Worm (Caenorhabditis elegans): ENCODE results near the gene clec-229.
"Not testable (repeated sequence)": the region's sequence is repeated elsewhere in the genome, so short reads cannot be mapped to it uniquely, and the experiment has no call there.

Gene clec-229

ce11 chrV:15349044-15349443 lies 7.7 kb upstream of the clec-229 start, which contains the start of gene clec-230:
Gene clec-230, minus strand, starts transcription at chrV:15349144.
- TF ChIP-seq him-1 (tag; optimal IDR thresholded peaks at IDR 0.05), result no peak
- TF ChIP-seq W03F9.2 (tag; optimal IDR thresholded peaks at IDR 0.05), result no peak
- TF ChIP-seq dao-5 (tag; optimal IDR thresholded peaks at IDR 0.05), result no peak

DNA sequence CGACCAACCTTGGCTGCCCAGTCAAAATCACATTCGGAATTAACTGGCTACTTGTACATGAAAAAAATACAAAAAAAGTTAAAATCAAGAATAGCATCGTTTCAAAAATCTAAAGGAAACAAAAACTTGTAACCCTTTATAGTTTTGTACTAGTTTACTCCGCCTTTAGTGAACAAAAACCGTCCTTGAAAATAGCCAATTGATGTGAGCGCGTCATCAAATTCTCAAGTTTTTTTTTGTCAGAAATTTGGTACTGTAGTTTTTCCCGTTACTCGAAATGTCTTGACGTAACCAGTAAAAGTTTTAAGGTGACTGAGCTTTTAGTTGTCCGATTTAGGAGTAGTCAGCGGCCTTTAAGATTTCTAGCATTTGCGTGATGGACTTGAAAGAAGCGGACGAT lies 6.0 kb upstream of the clec-229 start, which contains the start of gene C29F3.3:
Gene C29F3.3, minus strand, starts transcription at position 101 of the 400 bp plus-strand sequence.
- TF ChIP-seq him-1 (tag; optimal IDR thresholded peaks at IDR 0.05) (no peak), W03F9.2 (tag; optimal IDR thresholded peaks at IDR 0.05) (no peak), dao-5 (tag; optimal IDR thresholded peaks at IDR 0.05) (no peak)

DNA sequence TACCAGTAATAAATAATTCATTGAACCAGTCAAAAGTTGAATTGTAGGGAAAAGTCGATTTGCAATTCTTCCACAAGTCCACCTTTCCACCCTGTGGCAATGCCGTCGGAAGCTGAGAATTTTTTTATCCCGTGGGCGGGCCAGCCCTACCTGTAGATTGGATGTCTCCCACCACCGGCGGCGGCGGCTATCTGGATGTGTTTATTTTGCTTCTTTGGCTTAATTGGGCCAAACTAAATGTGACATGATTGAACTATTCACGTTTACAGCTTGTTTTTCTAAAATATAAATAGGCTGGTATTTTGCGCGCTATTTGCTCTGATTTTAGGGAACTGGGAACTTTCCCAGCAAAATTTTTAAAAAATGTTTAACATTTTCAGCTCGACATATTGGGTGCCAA lies 3.2 kb upstream of the clec-229 start, which contains the start of gene wrt-8:
Gene wrt-8, minus strand, starts transcription at position 101 of the 400 bp plus-strand sequence.
- TF ChIP-seq him-1 (tag; optimal IDR thresholded peaks at IDR 0.05) (no peak), W03F9.2 (tag; optimal IDR thresholded peaks at IDR 0.05) (no peak)

ce11 chrV:15339363-15339762 lies 1.9 kb downstream of the clec-229 start, which contains the start of gene clec-228:
Gene clec-228, minus strand, starts transcription at chrV:15339463.
- TF ChIP-seq him-1 (tag; optimal IDR thresholded peaks at IDR 0.05), result no peak
- TF ChIP-seq W03F9.2 (tag; optimal IDR thresholded peaks at IDR 0.05), result no peak
- no peak for TF ChIP-seq dao-5 (tag; optimal IDR thresholded peaks at IDR 0.05)

- TF ChIP-seq him-1 (tag; optimal IDR thresholded peaks at IDR 0.05) (no peak), W03F9.2 (tag; optimal IDR thresholded peaks at IDR 0.05) (no peak), dao-5 (tag; optimal IDR thresholded peaks at IDR 0.05) (no peak)
Observed at ce11 chrV:15337405-15337804, 3.9 kb downstream of the clec-229 start, which contains the start of gene wrt-7. Gene wrt-7, minus strand, starts transcription at chrV:15337505.

DNA sequence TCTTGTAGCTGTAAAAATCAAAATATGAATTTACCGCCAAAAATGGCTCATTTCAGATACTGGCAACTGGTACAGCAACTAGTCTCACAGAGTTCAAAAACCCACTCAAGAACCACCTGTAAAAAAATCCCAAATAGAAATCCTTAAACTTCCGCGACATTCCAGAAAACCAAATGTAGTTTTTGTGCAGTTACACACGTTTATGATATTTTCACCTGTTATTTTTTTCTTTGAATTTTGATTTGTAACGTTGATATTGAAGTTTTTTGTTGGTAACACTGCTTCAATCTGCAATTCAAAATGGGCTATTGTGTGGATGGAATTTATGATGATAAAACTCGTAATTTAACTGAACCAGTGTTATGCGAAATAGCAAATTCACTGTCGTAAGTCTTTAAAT lies 8.5 kb downstream of the clec-229 start, which contains the start of gene srw-113:
Gene srw-113, plus strand, starts transcription at position 301 of the 400 bp plus-strand sequence.
- TF ChIP-seq W03F9.2 (tag; optimal IDR thresholded peaks at IDR 0.05), result no peak
- TF ChIP-seq dao-5 (tag; optimal IDR thresholded peaks at IDR 0.05), result no peak
- no peak for TF ChIP-seq him-1 (tag; optimal IDR thresholded peaks at IDR 0.05)

- TF ChIP-seq dao-5 (tag; optimal IDR thresholded peaks at IDR 0.05) (no peak), him-1 (tag; optimal IDR thresholded peaks at IDR 0.05) (no peak), W03F9.2 (tag; optimal IDR thresholded peaks at IDR 0.05) (no peak)
Observed at ce11 chrV:15330314-15330713, 11.0 kb downstream of the clec-229 start, which contains the start of gene srh-295. Gene srh-295, plus strand, starts transcription at chrV:15330614.

DNA sequence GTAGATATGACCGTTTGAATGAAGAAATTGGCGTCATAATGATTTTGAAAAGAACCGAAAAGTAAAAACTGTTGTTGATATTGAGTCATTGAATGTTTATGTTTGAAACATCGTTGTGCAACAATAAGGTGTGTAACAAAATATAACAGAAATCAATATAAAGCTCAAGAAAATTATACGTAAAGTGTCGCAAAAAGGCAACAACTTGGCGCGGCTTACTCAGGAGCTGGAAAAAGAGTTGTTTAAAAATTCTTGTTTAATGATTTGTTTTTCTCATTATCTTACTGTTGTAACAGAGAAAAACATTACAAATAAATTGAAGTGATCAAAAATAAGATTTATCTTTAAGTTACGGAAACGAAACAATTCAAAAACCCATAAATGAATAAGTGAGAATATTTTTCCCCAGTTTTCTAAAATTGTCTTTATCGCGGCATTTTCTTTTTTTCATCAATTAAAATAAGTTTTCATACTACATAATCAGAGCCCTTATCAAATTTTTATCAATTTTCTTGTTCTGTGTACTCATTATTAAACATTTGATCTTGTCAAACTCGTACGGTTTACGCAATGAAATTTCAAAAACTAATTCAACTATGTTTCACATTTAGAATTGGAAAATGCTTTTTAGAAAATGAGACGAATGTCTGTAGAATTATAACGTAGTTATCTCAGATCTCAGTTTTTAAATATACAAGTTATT lies 13.4 kb downstream of the clec-229 start, which contains the start of gene ZK1037.6:
Gene ZK1037.6, minus strand, starts transcription at position 51 of the 703 bp plus-strand sequence.
- TF ChIP-seq him-1 (tag; optimal IDR thresholded peaks at IDR 0.05), result no peak
- no peak for TF ChIP-seq dao-5 (tag; optimal IDR thresholded peaks at IDR 0.05)
- TF ChIP-seq W03F9.2 (tag; optimal IDR thresholded peaks at IDR 0.05), result no peak

DNA sequence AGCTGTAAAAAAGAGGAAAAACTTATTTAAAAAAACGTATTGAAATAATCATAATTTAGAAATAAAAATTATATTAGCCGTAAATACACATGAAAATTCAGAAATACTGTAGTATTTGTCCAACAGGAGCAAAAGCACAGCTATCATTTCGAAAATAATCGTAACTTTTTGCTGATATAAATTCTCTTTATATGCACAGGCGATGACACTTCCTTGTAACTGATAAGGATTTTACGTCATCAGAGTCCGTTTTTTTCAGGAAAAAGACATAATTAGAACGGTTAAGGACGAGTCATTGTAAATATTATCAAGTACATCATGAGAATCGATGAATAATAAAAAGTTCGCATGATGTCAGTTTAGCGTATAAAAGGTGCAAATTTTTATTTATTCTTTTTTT lies 17.9 kb downstream of the clec-229 start:
- no peak for TF ChIP-seq him-1 (tag; optimal IDR thresholded peaks at IDR 0.05)
- no peak for TF ChIP-seq dao-5 (tag; optimal IDR thresholded peaks at IDR 0.05)
- TF ChIP-seq W03F9.2 (tag; optimal IDR thresholded peaks at IDR 0.05), result no peak

- not testable (repeated sequence) for TF ChIP-seq W03F9.2, dao-5, him-1 (tag; optimal IDR thresholded peaks at IDR 0.05)
Observed at ce11 chrV:15322653-15323052, 18.7 kb downstream of the clec-229 start, which contains the start of gene nhr-247. Gene nhr-247, plus strand, starts transcription at chrV:15322982.

ce11 chrV:15318638-15319037 lies 22.7 kb downstream of the clec-229 start, which contains the start of gene nhr-291:
Gene nhr-291, plus strand, starts transcription at chrV:15318961.
- no peak for TF ChIP-seq dao-5 (tag; optimal IDR thresholded peaks at IDR 0.05)
- TF ChIP-seq W03F9.2 (tag; optimal IDR thresholded peaks at IDR 0.05), result no peak
- no peak for TF ChIP-seq him-1 (tag; optimal IDR thresholded peaks at IDR 0.05)

- TF ChIP-seq dao-5 (tag; optimal IDR thresholded peaks at IDR 0.05) (no peak), W03F9.2 (tag; optimal IDR thresholded peaks at IDR 0.05) (no peak), him-1 (tag; optimal IDR thresholded peaks at IDR 0.05) (no peak)
Observed at ce11 chrV:15315827-15316527, 25.3 kb downstream of the clec-229 start, which contains the start of the genes srt-22 and nhr-246. Gene srt-22, minus strand, starts transcription at chrV:15315927. Gene nhr-246, plus strand, starts transcription at chrV:15316477.

- TF ChIP-seq dao-5 (tag; optimal IDR thresholded peaks at IDR 0.05) (no peak), W03F9.2 (tag; optimal IDR thresholded peaks at IDR 0.05) (no peak), him-1 (tag; optimal IDR thresholded peaks at IDR 0.05) (no peak)
Observed at ce11 chrV:15313529-15313928, 27.8 kb downstream of the clec-229 start.

Data from whole organism, L4/young adult.